Fruit fly (Drosophila melanogaster) whole organism, wandering third instar larva: ENCODE results near the gene Sfp24Bc.
A peak's percentile ranks its signal among the peaks of the same experiment; 100 is the strongest.

Experiments used
- CG9705 ChIP-seq: fragments of 200-800 bp; sonication (Bioruptor generic); optimal IDR thresholded peaks from 2 replicates; lab custom pipeline; 2018; ENCODE audit warnings: missing biosample characterization, mild to moderate bottlenecking, missing genetic modification characterization
- CrebA ChIP-seq: fragments of 200-800 bp; sonication (Bioruptor generic); optimal IDR thresholded peaks from 2 replicates; lab custom pipeline; 2016; ENCODE audit warnings: missing biosample characterization, mild to moderate bottlenecking, missing genetic modification characterization, borderline replicate concordance
- Dfd ChIP-seq: fragments of >200 bp; optimal IDR thresholded peaks from 2 replicates; lab custom pipeline; 2017; ENCODE audit warnings: missing biosample characterization, missing genetic modification characterization
- Dif ChIP-seq: fragments of 200-275, 200-300 bp; sonication (Bioruptor generic); optimal IDR thresholded peaks from 2 replicates; lab custom pipeline; 2018; ENCODE audit warnings: missing biosample characterization, missing genetic modification characterization; ENCODE audit not compliant: partially characterized antibody
- GATAd ChIP-seq: sonication (Bioruptor generic); optimal IDR thresholded peaks from 2 replicates; lab custom pipeline; 2016; ENCODE audit warnings: missing biosample characterization, missing genetic modification characterization
- Hnf4 ChIP-seq: fragments of 200-800 bp; sonication (Bioruptor generic); optimal IDR thresholded peaks from 2 replicates; lab custom pipeline; 2016; ENCODE audit warnings: missing biosample characterization, mild to moderate bottlenecking, missing genetic modification characterization
- Hr78 ChIP-seq: fragments of >200 bp; optimal IDR thresholded peaks from 2 replicates; lab custom pipeline; 2017; ENCODE audit warnings: missing biosample characterization, missing genetic modification characterization
- Hr83 ChIP-seq: fragments of 200-300 bp; sonication (Bioruptor generic); optimal IDR thresholded peaks from 2 replicates; lab custom pipeline; 2016; ENCODE audit warnings: missing biosample characterization, mild to moderate bottlenecking, missing genetic modification characterization, moderate library complexity; ENCODE audit not compliant: poor library complexity, severe bottlenecking
- Jra ChIP-seq: sonication (Bioruptor generic); optimal IDR thresholded peaks from 2 replicates; lab custom pipeline; 2016; ENCODE audit warnings: missing biosample characterization, missing genetic modification characterization
- OdsH ChIP-seq: fragments of 200-800 bp; sonication (Bioruptor generic); optimal IDR thresholded peaks from 2 replicates; lab custom pipeline; 2016; ENCODE audit warnings: missing biosample characterization, mild to moderate bottlenecking, missing genetic modification characterization
- Rel ChIP-seq, 2 experiments: fragments of 200-800 bp; sonication (Bioruptor generic) in 1 of 2; optimal IDR thresholded peaks; 2 replicates in 1 of 2; 3 replicates in 1 of 2; lab custom pipeline; 2016 to 2019; ENCODE audit warnings: mild to moderate bottlenecking in 2 of 2, missing biosample characterization in 2 of 2, missing genetic modification characterization in 2 of 2, moderate library complexity in 1 of 2
- Vsx2 ChIP-seq: fragments of 200-300, 225-300 bp; sonication (Bioruptor generic); optimal IDR thresholded peaks from 2 replicates; lab custom pipeline; 2018; ENCODE audit warnings: missing biosample characterization, missing genetic modification characterization; ENCODE audit not compliant: partially characterized antibody
- br ChIP-seq: fragments of 200-800 bp; sonication (Bioruptor generic); optimal IDR thresholded peaks from 2 replicates; lab custom pipeline; 2016; ENCODE audit warnings: missing biosample characterization, missing genetic modification characterization
- brk ChIP-seq: fragments of 200-800 bp; sonication (Bioruptor generic); optimal IDR thresholded peaks from 2 replicates; lab custom pipeline; 2016; ENCODE audit warnings: missing biosample characterization, mild to moderate bottlenecking, missing genetic modification characterization
- dl ChIP-seq, 2 experiments: fragments of 175-275, 200-275 bp in 1 of 2; fragments of 200-275 bp in 1 of 2; sonication (Bioruptor generic); optimal IDR thresholded peaks; lab custom pipeline; 2018; ENCODE audit warnings: mild to moderate bottlenecking in 2 of 2, missing biosample characterization in 2 of 2, missing genetic modification characterization in 2 of 2, moderate library complexity in 2 of 2; ENCODE audit not compliant: partially characterized antibody in 2 of 2, insufficient read depth in 1 of 2
- dmrt93B ChIP-seq: fragments of 200-800 bp; sonication (Bioruptor generic); optimal IDR thresholded peaks from 2 replicates; lab custom pipeline; 2018; ENCODE audit warnings: missing biosample characterization, mild to moderate bottlenecking, missing genetic modification characterization
- dsf ChIP-seq: sonication (Bioruptor generic); optimal IDR thresholded peaks from 2 replicates; lab custom pipeline; 2016; ENCODE audit warnings: missing biosample characterization, missing genetic modification characterization, borderline replicate concordance
- foxo ChIP-seq, 2 experiments: fragments of 200-800 bp; sonication (Bioruptor generic); optimal IDR thresholded peaks; 2 replicates in 1 of 2; 3 replicates in 1 of 2; lab custom pipeline; 2016 to 2017; ENCODE audit warnings: missing biosample characterization in 2 of 2, missing genetic modification characterization in 2 of 2
- fru ChIP-seq: fragments of 200-800 bp; sonication (Bioruptor generic); optimal IDR thresholded peaks from 3 replicates; lab custom pipeline; 2016; ENCODE audit warnings: missing biosample characterization, mild to moderate bottlenecking, missing genetic modification characterization
- h ChIP-seq: fragments of 200-800 bp; sonication (Bioruptor generic); optimal IDR thresholded peaks from 3 replicates; lab custom pipeline; 2016; ENCODE audit warnings: missing biosample characterization, mild to moderate bottlenecking, missing genetic modification characterization
- jim ChIP-seq: fragments of 175-275, 200-325 bp; sonication (Bioruptor generic); optimal IDR thresholded peaks from 2 replicates; lab custom pipeline; 2016; ENCODE audit warnings: missing biosample characterization, mild to moderate bottlenecking, missing genetic modification characterization
- lola ChIP-seq: fragments of >200 bp; optimal IDR thresholded peaks from 2 replicates; lab custom pipeline; 2017; ENCODE audit warnings: missing biosample characterization, missing genetic modification characterization
- pan ChIP-seq: fragments of >200 bp; optimal IDR thresholded peaks from 2 replicates; lab custom pipeline; 2017
- psq ChIP-seq: fragments of 200-800 bp; sonication (Bioruptor generic); optimal IDR thresholded peaks from 3 replicates; lab custom pipeline; 2017; ENCODE audit warnings: missing biosample characterization, mild to moderate bottlenecking, missing genetic modification characterization, moderate library complexity
- sage ChIP-seq: fragments of 200-800 bp; sonication (Bioruptor generic); optimal IDR thresholded peaks from 2 replicates; lab custom pipeline; 2016; ENCODE audit warnings: missing biosample characterization, mild to moderate bottlenecking, missing genetic modification characterization
- sv ChIP-seq: fragments of 200-800 bp; sonication (Bioruptor generic); optimal IDR thresholded peaks from 3 replicates; lab custom pipeline; 2016; ENCODE audit warnings: missing biosample characterization, missing genetic modification characterization

Gene Sfp24Bc

DNA sequence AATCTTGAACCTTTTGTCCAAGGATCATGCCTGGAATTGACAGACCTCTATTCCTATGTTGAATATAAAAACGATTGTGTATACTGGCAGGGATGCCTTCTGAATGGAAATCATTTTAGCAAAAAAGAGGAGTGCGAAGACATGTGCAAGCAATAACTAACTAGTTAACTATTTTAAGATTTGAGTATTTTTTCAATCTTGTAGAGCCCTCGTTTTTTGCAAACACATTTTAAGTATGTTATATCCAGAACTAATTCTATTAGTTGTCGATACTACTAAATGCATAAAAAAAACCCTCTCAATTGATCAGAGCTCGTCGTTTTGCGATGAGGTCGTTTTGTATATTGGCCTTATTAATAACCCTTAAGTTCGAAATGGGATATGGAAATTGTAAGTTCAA lies 30.0 kb upstream of the Sfp24Bc start, which contains the start of gene Sfp24C1:
Gene Sfp24C1, plus strand, starts transcription at position 301 of the 400 bp plus-strand sequence.
- TF ChIP-seq Hr83 (GFP tag; lab: Kevin White, UChicago) (no peak), brk (GFP tag; lab: Kevin White, UChicago) (no peak), psq (GFP tag; lab: Kevin White, UChicago) (no peak), Hnf4 (GFP tag; lab: Kevin White, UChicago) (no peak), Dfd (GFP tag; lab: Kevin White, UChicago) (no peak), Jra (GFP tag; lab: Kevin White, UChicago) (no peak), CrebA (GFP tag; lab: Kevin White, UChicago) (no peak), Rel (GFP tag; optimal IDR thresholded peaks at IDR 0.05; lab: Kevin White, UChicago) (no peak), Rel (tag; optimal IDR thresholded peaks at IDR 0.05; lab: Kevin White, UChicago) (no peak)
- TF ChIP-seq, all 38 proteins: peak for 0

DNA sequence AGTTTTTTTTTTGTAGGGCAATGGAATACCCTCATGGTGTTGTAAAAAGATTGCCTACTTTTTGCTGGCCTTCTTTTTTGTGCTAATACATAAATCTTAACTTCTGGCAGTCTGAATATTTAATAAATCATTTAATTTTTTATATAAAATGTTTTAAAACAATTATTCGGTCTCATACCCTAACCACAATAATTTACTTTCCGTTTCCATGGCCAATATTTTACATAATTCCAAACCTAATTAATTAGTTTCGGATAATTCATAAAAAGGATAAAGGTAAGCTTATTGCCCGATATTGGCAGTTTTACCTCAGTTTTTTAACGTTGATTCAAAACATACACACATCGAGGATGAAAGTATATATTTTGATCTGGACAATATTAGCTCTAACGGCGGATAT lies 29.5 kb upstream of the Sfp24Bc start, which contains the start of gene CG42465:
Gene CG42465, plus strand, starts transcription at position 301 of the 400 bp plus-strand sequence.
- TF ChIP-seq Dif (GFP tag; lab: Kevin White, UChicago) (no peak), dmrt93B (GFP tag; lab: Kevin White, UChicago) (no peak), dl (GFP tag; optimal IDR thresholded peaks at IDR 0.05; lab: Kevin White, UChicago; ENCODE audit: insufficient read depth in 1 of 2, partially characterized antibody in 2 of 2) (no peak), dsf (GFP tag; lab: Kevin White, UChicago) (no peak)

DNA sequence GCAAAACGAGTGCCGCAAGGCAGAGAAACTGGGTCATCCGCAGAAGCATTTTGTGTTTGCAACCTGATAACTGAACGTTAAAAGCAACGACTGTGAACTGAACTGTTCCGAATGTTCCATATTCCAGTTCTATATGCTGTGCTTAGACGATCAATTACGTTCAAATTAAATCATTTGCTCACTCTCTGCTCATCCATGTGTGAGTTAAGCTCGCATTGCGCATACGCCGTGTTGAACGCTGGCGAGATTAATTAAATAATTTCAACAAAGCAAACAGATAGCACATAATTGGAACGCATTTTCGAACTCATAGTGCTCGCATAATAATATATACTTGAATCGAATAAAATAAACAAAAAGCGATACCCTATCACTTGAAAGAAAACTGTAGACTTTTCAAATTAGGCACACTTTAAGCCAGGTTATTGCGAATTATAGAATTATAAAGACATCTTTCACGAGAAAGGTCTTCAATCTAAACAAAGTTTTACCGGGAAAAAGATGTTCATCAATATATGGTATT lies 28.7 kb upstream of the Sfp24Bc start, which contains the start of the genes CG10031 and CG42464:
Gene CG10031, minus strand, starts transcription at position 101 of the 523 bp plus-strand sequence.
Gene CG42464, plus strand, starts transcription at position 473 of the 523 bp plus-strand sequence.
- TF ChIP-seq OdsH (GFP tag; lab: Kevin White, UChicago) (no peak), sage (GFP tag; lab: Kevin White, UChicago) (no peak), lola (GFP tag; lab: Kevin White, UChicago) (no peak), foxo (GFP tag; optimal IDR thresholded peaks at IDR 0.05; lab: Kevin White, UChicago) (no peak), h (no peak), GATAd (GFP tag; lab: Kevin White, UChicago) (no peak), fru (GFP tag; lab: Kevin White, UChicago) (no peak), Rel (GFP tag; optimal IDR thresholded peaks at IDR 0.05; lab: Kevin White, UChicago) (no peak), Rel (tag; optimal IDR thresholded peaks at IDR 0.05; lab: Kevin White, UChicago) (no peak), pan (lab: Kevin White, UChicago) (no peak), dl (GFP tag; optimal IDR thresholded peaks at IDR 0.05; lab: Kevin White, UChicago; ENCODE audit: insufficient read depth in 1 of 2, partially characterized antibody in 2 of 2) (no peak), jim (GFP tag; lab: Kevin White, UChicago) (no peak), Vsx2 (GFP tag; lab: Kevin White, UChicago) (no peak), Hr78 (GFP tag; lab: Kevin White, UChicago) (no peak), CG9705 (no peak)

DNA sequence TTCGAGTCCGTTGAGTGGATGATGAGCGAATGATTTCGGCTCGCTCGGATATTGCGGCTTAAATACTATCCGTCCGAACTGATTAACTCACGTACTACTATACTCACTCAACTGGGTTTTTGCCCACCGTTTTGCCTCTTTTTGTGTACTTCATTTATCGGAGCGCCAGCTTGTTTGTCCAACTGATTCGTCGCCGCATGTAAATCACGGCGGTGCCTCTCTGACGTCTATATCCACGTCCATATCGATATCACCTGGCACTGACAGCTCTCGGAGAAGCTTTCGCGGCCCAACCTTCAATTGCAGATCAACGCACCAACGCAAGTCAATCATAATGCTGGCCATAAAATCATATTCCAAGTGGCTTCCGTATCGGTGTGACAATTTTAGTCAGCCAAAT lies 27.4 kb upstream of the Sfp24Bc start, which contains the start of gene CG3604:
Gene CG3604, minus strand, starts transcription at position 101 of the 400 bp plus-strand sequence.
- no peak for TF ChIP-seq Hr83 (GFP tag; lab: Kevin White, UChicago)
- no peak for TF ChIP-seq jim (GFP tag; lab: Kevin White, UChicago)
- TF ChIP-seq Jra (GFP tag; lab: Kevin White, UChicago): no peak

DNA sequence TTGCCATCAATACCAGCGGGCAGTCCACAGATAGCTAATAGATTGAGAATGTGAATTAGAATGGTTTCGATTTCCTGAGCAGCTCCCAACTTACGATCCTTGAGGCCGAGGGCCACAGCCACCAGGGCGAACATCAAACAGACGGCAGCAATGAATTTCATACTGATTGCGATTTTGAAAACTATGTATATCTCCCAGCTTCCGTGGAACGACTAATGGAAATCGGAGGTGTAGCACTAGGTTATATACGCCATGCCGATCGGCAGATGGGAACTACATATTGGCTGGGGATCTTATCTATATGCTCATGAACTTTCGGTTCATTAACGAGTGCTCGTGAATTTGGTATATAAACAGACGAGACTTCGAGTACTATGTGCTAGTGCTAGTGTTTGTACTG lies 26.1 kb upstream of the Sfp24Bc start, which contains the start of gene IM33:
Gene IM33, minus strand, starts transcription at position 221 of the 400 bp plus-strand sequence.
- no peak for TF ChIP-seq br
- no peak for TF ChIP-seq GATAd (GFP tag; lab: Kevin White, UChicago)
- no peak for TF ChIP-seq Rel (GFP tag; optimal IDR thresholded peaks at IDR 0.05; lab: Kevin White, UChicago)
- no peak for TF ChIP-seq Rel (tag; optimal IDR thresholded peaks at IDR 0.05; lab: Kevin White, UChicago)
- no peak for TF ChIP-seq sv (GFP tag; lab: Kevin White, UChicago)

DNA sequence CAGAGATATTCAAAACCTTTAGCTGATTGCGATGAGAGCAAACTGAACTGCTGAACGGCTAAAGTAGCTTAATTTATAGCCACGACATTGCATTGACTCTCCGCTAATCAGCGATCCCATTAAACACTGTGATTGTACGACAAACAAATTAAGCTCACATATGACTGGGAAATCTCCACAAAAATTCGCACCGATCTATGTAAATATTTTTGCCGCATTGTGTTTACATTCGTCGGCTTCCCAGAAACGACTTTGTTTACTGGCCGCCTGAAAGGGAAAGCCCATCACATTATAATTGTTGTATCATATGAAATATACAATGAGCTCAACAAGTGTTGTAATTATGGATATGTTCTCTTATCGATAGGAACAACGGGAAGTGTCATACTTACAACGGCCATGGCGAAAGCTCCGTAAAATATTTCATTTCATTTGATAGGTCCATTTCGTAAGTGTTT lies 25.0 kb upstream of the Sfp24Bc start, which contains the start of gene CG16713:
Gene CG16713, minus strand, starts transcription at position 51 of the 458 bp plus-strand sequence.
- no peak for TF ChIP-seq fru (GFP tag; lab: Kevin White, UChicago)
- no peak for TF ChIP-seq Rel (GFP tag; optimal IDR thresholded peaks at IDR 0.05; lab: Kevin White, UChicago)
- peak; percentile 96 for TF ChIP-seq Rel (tag; optimal IDR thresholded peaks at IDR 0.05; lab: Kevin White, UChicago)
